ENCODE assay signal across 4 fruit fly cellular contexts in genomic region chr2L:14612998-14613955, dm6.
TF ChIP-seq lines count a peak whose summit lies in the region.

No protein-coding gene starts in this region.

TF ChIP-seq in whole organism, adult, 20 proteins besides CTCF, POLR2A, EP300 and RAD21 (continued from another document):
- TF ChIP-seq kay (GFP tag; lab: Kevin White, UChicago; ENCODE audit: borderline replicate concordance) (no peak), pad (GFP tag; optimal IDR thresholded peaks at IDR 0.05; lab: Kevin White, UChicago) (peak; percentile 58)

TF ChIP-seq in whole organism, embryonic, 481 proteins besides CTCF, POLR2A, EP300 and RAD21 (continued from another document and continues in another):
- TF ChIP-seq gem (tag; optimal IDR thresholded peaks at IDR 0.05; lab: Kevin White, UChicago) (peak; percentile 94), Meics (GFP tag; optimal IDR thresholded peaks at IDR 0.05; lab: Kevin White, UChicago) (peak; percentile 90), Elba2 (GFP tag; optimal IDR thresholded peaks at IDR 0.05; lab: Kevin White, UChicago) (peak; percentile 15), Nf-YC (tag; optimal IDR thresholded peaks at IDR 0.05; lab: Kevin White, UChicago) (peak; percentile 70), grn (GFP tag; optimal IDR thresholded peaks at IDR 0.05; lab: Kevin White, UChicago) (peak; percentile 2), tx (GFP tag; optimal IDR thresholded peaks at IDR 0.05; lab: Kevin White, UChicago) (peak; percentile 29), CG18764 (GFP tag; optimal IDR thresholded peaks at IDR 0.05; lab: Kevin White, UChicago) (peak; percentile 55), Side (GFP tag; optimal IDR thresholded peaks at IDR 0.05; lab: Kevin White, UChicago) (no peak), CG33213 (GFP tag; optimal IDR thresholded peaks at IDR 0.05; lab: Kevin White, UChicago) (no peak), lilli (GFP tag; optimal IDR thresholded peaks at IDR 0.05; lab: Kevin White, UChicago) (peak; percentile 81), gce (GFP tag; IDR thresholded peaks at IDR 0.05; lab: Robert Waterston, UW) (no peak), CG6272 (GFP tag; IDR thresholded peaks at IDR 0.05; lab: Robert Waterston, UW) (peak; percentile 29; the same call in 1 of the 2 replicates), Hsf (GFP tag; optimal IDR thresholded peaks at IDR 0.05; lab: Kevin White, UChicago) (peak; percentile 66), Vsx1 (GFP tag; optimal IDR thresholded peaks at IDR 0.05; lab: Kevin White, UChicago) (peak; percentile 22), HHEX (GFP tag; optimal IDR thresholded peaks at IDR 0.05; lab: Kevin White, UChicago) (peak; percentile 83), Antp (GFP tag; optimal IDR thresholded peaks at IDR 0.05; lab: Kevin White, UChicago) (peak; percentile 2), grau (tag; optimal IDR thresholded peaks at IDR 0.05; lab: Kevin White, UChicago) (peak; percentile 92), bowl (GFP tag; IDR thresholded peaks at IDR 0.05; lab: Robert Waterston, UW) (no peak), CG30403 (GFP tag; optimal IDR thresholded peaks at IDR 0.05; lab: Kevin White, UChicago) (peak; percentile 93), Hr78 (GFP tag; optimal IDR thresholded peaks at IDR 0.05; lab: Kevin White, UChicago) (peak in 1 of 2 experiments; percentile 96), CG6175 (GFP tag; IDR thresholded peaks at IDR 0.05; lab: Robert Waterston, UW) (0 out of 3 replicates have a peak, but pooled peaks have one; percentile 20), BEAF-32 (GFP tag; optimal IDR thresholded peaks at IDR 0.05; lab: Kevin White, UChicago) (no peak), CHES-1-like (GFP tag; optimal IDR thresholded peaks at IDR 0.05; lab: Kevin White, UChicago) (peak; percentile 3), Aef1 (GFP tag; IDR thresholded peaks at IDR 0.05; lab: Robert Waterston, UW) (peak; percentile 58; the same call in 2 of the 3 replicates), CG18262 (tag; optimal IDR thresholded peaks at IDR 0.05; lab: Kevin White, UChicago) (peak; percentile 93), hb (GFP tag; IDR thresholded peaks at IDR 0.05; lab: Robert Waterston, UW; ENCODE audit: partially characterized antibody) (no peak), CG5953 (GFP tag; IDR thresholded peaks at IDR 0.05; lab: Robert Waterston, UW) (no peak), dimm (GFP tag; IDR thresholded peaks at IDR 0.05; lab: Robert Waterston, UW) (0 out of 2 replicates have a peak, but pooled peaks have one; percentile 13), da (GFP tag; optimal IDR thresholded peaks at IDR 0.05; lab: Kevin White, UChicago) (no peak), tll (GFP tag; optimal IDR thresholded peaks at IDR 0.05; lab: Kevin White, UChicago) (no peak), lmd (GFP tag; IDR thresholded peaks at IDR 0.05; lab: Robert Waterston, UW) (peak; percentile 68), Dbx (GFP tag; IDR thresholded peaks at IDR 0.05; lab: Robert Waterston, UW) (peak; percentile 69), CG8089 (GFP tag; optimal IDR thresholded peaks at IDR 0.05; lab: Kevin White, UChicago) (peak; percentile 28), ash1 (GFP tag; optimal IDR thresholded peaks at IDR 0.05; lab: Kevin White, UChicago) (no peak), ssp (GFP tag; IDR thresholded peaks at IDR 0.05; lab: Robert Waterston, UW) (peak; percentile 60), emc (GFP tag; optimal IDR thresholded peaks at IDR 0.05; lab: Kevin White, UChicago) (peak; percentile 0), CG10274 (GFP tag; optimal IDR thresholded peaks at IDR 0.05; lab: Kevin White, UChicago) (peak; percentile 55), Doc3 (GFP tag; IDR thresholded peaks at IDR 0.05; lab: Robert Waterston, UW; ENCODE audit: partially characterized antibody) (no peak), bab2 (GFP tag; optimal IDR thresholded peaks at IDR 0.05; lab: Kevin White, UChicago) (peak; percentile 68), Bdp1 (GFP tag; optimal IDR thresholded peaks at IDR 0.05; lab: Kevin White, UChicago) (peak; percentile 8), so (GFP tag; IDR thresholded peaks at IDR 0.05; lab: Robert Waterston, UW) (peak; percentile 69; the same call in 1 of the 3 replicates), ham (GFP tag; IDR thresholded peaks at IDR 0.05; lab: Robert Waterston, UW) (no peak)

TF ChIP-seq in whole organism, prepupa, 60 proteins besides CTCF, POLR2A, EP300 and RAD21 (continued from another document):
- no peak for TF ChIP-seq fd59A (GFP tag; optimal IDR thresholded peaks at IDR 0.05; lab: Kevin White, UChicago)
- TF ChIP-seq Eip93F (GFP tag; optimal IDR thresholded peaks at IDR 0.05; lab: Kevin White, UChicago) = no peak
- peak; percentile 61 for TF ChIP-seq CG6276 (GFP tag; optimal IDR thresholded peaks at IDR 0.05; lab: Kevin White, UChicago)
- peak; percentile 69 for TF ChIP-seq CG8119 (GFP tag; IDR thresholded peaks at IDR 0.05; lab: Robert Waterston, UW)
- TF ChIP-seq CG6854 (GFP tag; optimal IDR thresholded peaks at IDR 0.05; lab: Kevin White, UChicago) = no peak
- peak; percentile 46 for TF ChIP-seq achi (GFP tag; optimal IDR thresholded peaks at IDR 0.05; lab: Kevin White, UChicago)
- peak; percentile 0 for TF ChIP-seq Ets96B (tag; optimal IDR thresholded peaks at IDR 0.05; lab: Kevin White, UChicago)
- TF ChIP-seq topi (GFP tag; optimal IDR thresholded peaks at IDR 0.05; lab: Kevin White, UChicago) = peak; percentile 37
- no peak for TF ChIP-seq Sox15 (GFP tag; optimal IDR thresholded peaks at IDR 0.05; lab: Kevin White, UChicago)
- peak; percentile 59 for TF ChIP-seq OdsH (GFP tag; optimal IDR thresholded peaks at IDR 0.05; lab: Kevin White, UChicago)
- peak; percentile 64 for TF ChIP-seq Met (GFP tag; optimal IDR thresholded peaks at IDR 0.05; lab: Kevin White, UChicago)
- peak; percentile 21 for TF ChIP-seq CG3032 (tag; optimal IDR thresholded peaks at IDR 0.05; lab: Kevin White, UChicago)
- peak; percentile 30 for TF ChIP-seq CG6792 (GFP tag; optimal IDR thresholded peaks at IDR 0.05; lab: Kevin White, UChicago)
- TF ChIP-seq Sox102F (GFP tag; optimal IDR thresholded peaks at IDR 0.05; lab: Kevin White, UChicago) = peak; percentile 25
- TF ChIP-seq Eip75B (GFP tag; optimal IDR thresholded peaks at IDR 0.05; lab: Kevin White, UChicago) = peak; percentile 3
- peak; percentile 66 for TF ChIP-seq CG15336 (GFP tag; IDR thresholded peaks at IDR 0.05; lab: Robert Waterston, UW)
- peak; percentile 56 for TF ChIP-seq Eip78C (GFP tag; lab: Kevin White, UChicago)
- TF ChIP-seq dac (GFP tag; optimal IDR thresholded peaks at IDR 0.05; lab: Kevin White, UChicago) = no peak
- no peak for TF ChIP-seq fd85E (GFP tag; optimal IDR thresholded peaks at IDR 0.05; lab: Kevin White, UChicago)
- peak; percentile 46 for TF ChIP-seq Hr4 (GFP tag; optimal IDR thresholded peaks at IDR 0.05; lab: Kevin White, UChicago)
- peak; percentile 51 for TF ChIP-seq lz (GFP tag; optimal IDR thresholded peaks at IDR 0.05; lab: Kevin White, UChicago)
- TF ChIP-seq CG4318 (GFP tag; optimal IDR thresholded peaks at IDR 0.05; lab: Kevin White, UChicago) = peak; percentile 61
- TF ChIP-seq fkh (GFP tag; optimal IDR thresholded peaks at IDR 0.05; lab: Kevin White, UChicago) = peak; percentile 11
- peak; percentile 16 for TF ChIP-seq CG10669 (GFP tag; optimal IDR thresholded peaks at IDR 0.05; lab: Kevin White, UChicago)
- no peak for TF ChIP-seq cyc (GFP tag; optimal IDR thresholded peaks at IDR 0.05; lab: Kevin White, UChicago)
- TF ChIP-seq acj6 (GFP tag; optimal IDR thresholded peaks at IDR 0.05; lab: Kevin White, UChicago) = peak; percentile 17
- TF ChIP-seq CG8632 (GFP tag; optimal IDR thresholded peaks at IDR 0.05; lab: Kevin White, UChicago) = peak; percentile 40
- TF ChIP-seq CG3919 (GFP tag; optimal IDR thresholded peaks at IDR 0.05; lab: Kevin White, UChicago) = no peak
- TF ChIP-seq Sox14 (GFP tag; optimal IDR thresholded peaks at IDR 0.05; lab: Kevin White, UChicago) = peak; percentile 22
- peak; percentile 57 for TF ChIP-seq net (GFP tag; optimal IDR thresholded peaks at IDR 0.05; lab: Kevin White, UChicago)
- TF ChIP-seq CG6808 (GFP tag; optimal IDR thresholded peaks at IDR 0.05; lab: Kevin White, UChicago) = no peak

TF ChIP-seq in whole organism, wandering third instar larva, 38 proteins besides CTCF, POLR2A, EP300 and RAD21 (continued from another document):
- TF ChIP-seq dsf (GFP tag; optimal IDR thresholded peaks at IDR 0.05; lab: Kevin White, UChicago; ENCODE audit: borderline replicate concordance) (no peak), Rel (GFP tag; optimal IDR thresholded peaks at IDR 0.05; lab: Kevin White, UChicago) (no peak), Rel (tag; optimal IDR thresholded peaks at IDR 0.05; lab: Kevin White, UChicago) (no peak)
